Fruit fly (Drosophila melanogaster) whole organism, adult: ENCODE results near the gene ERR.
A peak's percentile ranks its signal among the peaks of the same experiment; 100 is the strongest.

Experiments
- CG11617 ChIP-seq: fragments of 200-800 bp; sonication (Bioruptor generic); optimal IDR thresholded peaks from 2 replicates; lab custom pipeline; 2017; ENCODE audit warnings: mild to moderate bottlenecking, missing biosample characterization, missing genetic modification reagents, missing genetic modification characterization
- CG12768 ChIP-seq: fragments of 200-800 bp; sonication (Bioruptor generic); optimal IDR thresholded peaks from 2 replicates; lab custom pipeline; 2017; ENCODE audit warnings: missing biosample characterization, missing genetic modification characterization, mild to moderate bottlenecking, moderate library complexity, missing genetic modification reagents
- CG14711 ChIP-seq: fragments of 200-800 bp; sonication (Bioruptor generic); optimal IDR thresholded peaks from 2 replicates; lab custom pipeline; 2018; ENCODE audit warnings: missing biosample characterization, mild to moderate bottlenecking, missing genetic modification characterization, moderate library complexity
- CG1620 ChIP-seq: fragments of 200-800 bp; sonication (Bioruptor generic); optimal IDR thresholded peaks from 2 replicates; lab custom pipeline; 2016; ENCODE audit warnings: missing biosample characterization, missing genetic modification characterization
- CG33017 ChIP-seq: fragments of 200-800 bp; sonication (Bioruptor generic); optimal IDR thresholded peaks from 2 replicates; lab custom pipeline; 2018; ENCODE audit warnings: missing biosample characterization, mild to moderate bottlenecking, missing genetic modification characterization, moderate library complexity
- CG5204 ChIP-seq: fragments of 200-800 bp; sonication (Bioruptor generic); optimal IDR thresholded peaks from 2 replicates; lab custom pipeline; 2016; ENCODE audit warnings: missing biosample characterization, missing genetic modification characterization
- CG7045 ChIP-seq: fragments of 200-800 bp; sonication (Bioruptor generic); optimal IDR thresholded peaks from 2 replicates; lab custom pipeline; 2017; ENCODE audit warnings: missing biosample characterization, mild to moderate bottlenecking, missing genetic modification characterization
- CG7101 ChIP-seq: fragments of 200-800 bp; sonication (Bioruptor generic); optimal IDR thresholded peaks from 2 replicates; lab custom pipeline; 2018; ENCODE audit warnings: missing biosample characterization, mild to moderate bottlenecking, missing genetic modification characterization, moderate library complexity
- Clk ChIP-seq: fragments of 200-800 bp; sonication (Bioruptor generic); optimal IDR thresholded peaks from 2 replicates; lab custom pipeline; 2017; ENCODE audit warnings: missing biosample characterization, missing genetic modification characterization
- Crg-1 ChIP-seq: fragments of 200-800 bp; sonication (Bioruptor generic); optimal IDR thresholded peaks from 2 replicates; lab custom pipeline; 2016; ENCODE audit warnings: missing biosample characterization, missing genetic modification characterization
- Hr96 ChIP-seq: fragments of 200-800 bp; sonication (Bioruptor generic); optimal IDR thresholded peaks from 2 replicates; lab custom pipeline; 2016; ENCODE audit warnings: missing biosample characterization, missing genetic modification characterization
- Mnt ChIP-seq: fragments of 200-800 bp; sonication (Bioruptor generic); optimal IDR thresholded peaks from 2 replicates; lab custom pipeline; 2016; ENCODE audit warnings: missing biosample characterization, mild to moderate bottlenecking, missing genetic modification characterization
- bab1 ChIP-seq: fragments of 200-800 bp; sonication (Bioruptor generic); optimal IDR thresholded peaks from 3 replicates; lab custom pipeline; 2019; ENCODE audit warnings: missing biosample characterization, mild to moderate bottlenecking, missing genetic modification characterization, moderate library complexity
- cic ChIP-seq: fragments of 200-800 bp; sonication (Bioruptor generic); optimal IDR thresholded peaks from 2 replicates; lab custom pipeline; 2017; ENCODE audit warnings: missing biosample characterization, mild to moderate bottlenecking, missing genetic modification characterization, moderate library complexity
- cnc ChIP-seq, 2 experiments: fragments of >200 bp; optimal IDR thresholded peaks; 2 replicates each; lab custom pipeline; 2017
- kay ChIP-seq: fragments of 200-800 bp; sonication (Bioruptor generic); peaks from one replicate; lab custom pipeline; 2016; ENCODE audit warnings: missing biosample characterization, missing genetic modification characterization, borderline replicate concordance
- ovo ChIP-seq: fragments of 200-800 bp; sonication (Bioruptor generic); optimal IDR thresholded peaks from 2 replicates; lab custom pipeline; 2016; ENCODE audit warnings: missing biosample characterization, missing genetic modification characterization
- pad ChIP-seq: fragments of 200-800 bp; sonication (Bioruptor generic); optimal IDR thresholded peaks from 3 replicates; lab custom pipeline; 2017; ENCODE audit warnings: missing biosample characterization, missing genetic modification characterization, mild to moderate bottlenecking, moderate library complexity, missing genetic modification reagents
- tj ChIP-seq: fragments of 200-800 bp; sonication (Bioruptor generic); optimal IDR thresholded peaks from 3 replicates; lab custom pipeline; 2017; ENCODE audit warnings: missing biosample characterization, mild to moderate bottlenecking, missing genetic modification characterization, moderate library complexity
- toe ChIP-seq: fragments of 200-800 bp; sonication (Bioruptor generic); optimal IDR thresholded peaks from 2 replicates; lab custom pipeline; 2016; ENCODE audit warnings: missing biosample characterization, missing genetic modification characterization

ERR gene

DNA sequence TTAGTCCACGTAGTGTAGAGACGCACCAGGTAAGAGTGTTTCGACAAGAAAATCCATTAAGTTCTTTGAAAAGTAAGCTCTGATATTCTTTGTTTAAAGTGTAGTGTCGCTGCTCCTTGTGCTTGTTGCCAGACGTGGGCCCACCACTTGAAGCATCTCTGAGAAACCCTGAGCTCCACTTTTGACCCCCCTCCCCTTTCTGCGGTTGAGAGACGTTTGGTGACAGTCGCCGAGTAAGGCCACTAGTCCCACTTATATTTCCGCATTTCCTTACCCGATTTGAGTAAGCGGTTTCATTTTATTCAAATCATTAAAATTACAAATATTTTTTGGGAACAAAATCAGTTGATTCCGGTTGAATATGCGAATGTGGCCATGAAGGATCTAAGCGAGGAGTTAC lies 25.1 kb upstream of the ERR start, which contains the start of gene CG8006:
Gene CG8006 (plus strand): TSS at position 301 of the 400 bp plus-strand sequence.
- TF ChIP-seq cic (no peak), Hr96 (no peak), Crg-1 (no peak)

DNA sequence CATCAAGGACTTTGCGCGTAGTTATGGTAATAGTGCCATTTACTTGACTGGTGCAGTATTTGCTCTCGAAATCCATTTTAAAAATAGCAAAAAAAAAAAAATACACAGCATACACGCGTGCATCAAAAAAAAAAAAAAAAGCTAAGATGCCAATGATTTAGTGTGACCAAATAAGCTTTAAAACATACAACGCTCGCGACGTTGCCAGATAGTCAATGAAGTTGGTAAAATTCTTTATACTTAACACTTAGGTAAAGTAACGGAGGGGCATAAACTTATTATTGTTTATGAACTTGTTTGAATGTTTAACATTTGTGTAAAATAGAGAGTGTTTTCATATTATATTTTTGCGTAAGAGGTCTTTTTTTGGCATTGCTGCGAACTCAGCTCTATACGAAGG lies 24.1 kb upstream of the ERR start, which contains the start of gene tut:
Gene tut (minus strand): TSS at position 148 of the 400 bp plus-strand sequence.
- TF ChIP-seq cnc (optimal IDR thresholded peaks at IDR 0.05; lab: Kevin White, UChicago), result no peak
- TF ChIP-seq Hr96, result no peak
- TF ChIP-seq CG12768, result no peak
- no peak for TF ChIP-seq kay (GFP tag; lab: Kevin White, UChicago)
- no peak for TF ChIP-seq CG1620
- no peak for TF ChIP-seq CG5204 (GFP tag; lab: Kevin White, UChicago)
- no peak for TF ChIP-seq CG33017 (tag; lab: Kevin White, UChicago)
- TF ChIP-seq CG7101 (tag; lab: Kevin White, UChicago), result no peak
- TF ChIP-seq Clk (GFP tag; lab: Kevin White, UChicago), result no peak
- no peak for TF ChIP-seq pad
- no peak for TF ChIP-seq CG14711 (tag; lab: Kevin White, UChicago)
- TF ChIP-seq CG7045 (GFP tag; lab: Kevin White, UChicago), result no peak
- no peak for TF ChIP-seq toe (GFP tag; lab: Kevin White, UChicago)
- no peak for TF ChIP-seq tj (GFP tag; lab: Kevin White, UChicago)
- TF ChIP-seq Crg-1, result no peak

DNA sequence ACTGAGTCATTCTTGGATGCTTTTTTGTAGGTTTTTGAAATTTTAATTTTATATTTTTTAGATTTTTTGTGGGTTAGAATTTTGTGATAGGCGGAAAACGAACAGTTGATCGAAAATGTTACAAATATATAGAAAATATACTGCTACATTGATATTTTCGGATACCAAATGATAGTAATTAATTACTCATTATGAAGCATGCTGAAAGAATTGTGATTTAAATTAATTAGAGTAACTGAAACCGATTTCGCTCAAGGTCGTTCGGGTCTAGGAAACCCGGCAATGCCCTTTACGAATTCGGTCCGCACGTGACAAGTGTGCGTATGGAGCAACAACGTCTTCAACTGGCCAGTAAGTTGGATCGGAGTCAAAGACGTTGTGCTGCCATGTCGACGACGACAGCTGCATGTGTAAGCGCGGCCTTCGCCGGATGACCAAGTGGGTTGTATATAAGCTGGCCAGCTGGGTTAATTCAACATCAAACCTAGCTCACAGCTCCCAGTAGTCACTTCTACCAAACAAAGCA lies 15.9 kb upstream of the ERR start, which contains the start of the genes CG7366 and CG13679:
Gene CG7366 (minus strand): TSS at position 101 of the 526 bp plus-strand sequence.
Gene CG13679 (plus strand): TSS at position 476 of the 526 bp plus-strand sequence.
- no peak for TF ChIP-seq CG1620
- no peak for TF ChIP-seq CG7045 (GFP tag; lab: Kevin White, UChicago)
- no peak for TF ChIP-seq cnc (optimal IDR thresholded peaks at IDR 0.05; lab: Kevin White, UChicago)
- no peak for TF ChIP-seq CG12768
- no peak for TF ChIP-seq CG33017 (tag; lab: Kevin White, UChicago)
- TF ChIP-seq CG7101 (tag; lab: Kevin White, UChicago), result no peak
- TF ChIP-seq ovo (GFP tag; lab: Kevin White, UChicago), result no peak

DNA sequence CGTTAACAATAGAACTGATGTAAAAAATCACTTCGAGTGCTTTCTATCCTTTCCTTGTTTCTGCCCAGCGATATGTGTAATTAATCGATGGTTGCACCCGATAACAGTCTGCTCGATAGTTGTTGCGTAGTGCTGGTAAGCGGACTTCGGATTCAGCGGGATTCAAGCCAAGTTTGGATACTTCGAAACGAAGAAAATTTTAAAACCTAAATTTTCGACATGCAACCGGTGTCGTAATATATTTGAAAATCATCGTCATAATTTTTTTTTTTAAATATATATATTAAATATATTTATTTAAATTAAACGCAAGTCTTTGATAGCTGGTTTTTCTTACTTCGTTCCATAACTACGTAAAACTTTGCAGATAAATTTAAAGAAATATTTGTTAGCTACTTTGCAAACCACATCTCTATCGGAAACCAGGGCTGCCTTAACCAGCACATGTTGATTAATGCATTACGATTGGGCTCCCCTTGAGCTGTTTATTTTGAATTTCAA lies 11.4 kb upstream of the ERR start, which contains the start of the genes UbcE2M and Dhps:
Gene UbcE2M (minus strand): TSS at position 209 of the 501 bp plus-strand sequence.
Gene Dhps (plus strand): TSS at position 429 of the 501 bp plus-strand sequence.
- TF ChIP-seq CG12768 (peak; percentile 89), CG7101 (tag; lab: Kevin White, UChicago) (peak; percentile 86), CG14711 (tag; lab: Kevin White, UChicago) (peak; percentile 79), CG7045 (GFP tag; lab: Kevin White, UChicago) (peak; percentile 92), bab1 (GFP tag; lab: Kevin White, UChicago) (peak; percentile 75), Mnt (peak; percentile 87), Hr96 (no peak), tj (GFP tag; lab: Kevin White, UChicago) (peak; percentile 62), cic (peak; percentile 3), Clk (GFP tag; lab: Kevin White, UChicago) (peak; percentile 78), CG1620 (peak; percentile 71), CG11617 (GFP tag; lab: Kevin White, UChicago) (peak; percentile 86), ovo (GFP tag; lab: Kevin White, UChicago) (peak; percentile 78), CG33017 (tag; lab: Kevin White, UChicago) (peak; percentile 65), cnc (optimal IDR thresholded peaks at IDR 0.05; lab: Kevin White, UChicago) (no peak), pad (peak; percentile 77), kay (GFP tag; lab: Kevin White, UChicago) (no peak), Crg-1 (peak; percentile 69), toe (GFP tag; lab: Kevin White, UChicago) (peak; percentile 75), CG5204 (GFP tag; lab: Kevin White, UChicago) (no peak)

DNA sequence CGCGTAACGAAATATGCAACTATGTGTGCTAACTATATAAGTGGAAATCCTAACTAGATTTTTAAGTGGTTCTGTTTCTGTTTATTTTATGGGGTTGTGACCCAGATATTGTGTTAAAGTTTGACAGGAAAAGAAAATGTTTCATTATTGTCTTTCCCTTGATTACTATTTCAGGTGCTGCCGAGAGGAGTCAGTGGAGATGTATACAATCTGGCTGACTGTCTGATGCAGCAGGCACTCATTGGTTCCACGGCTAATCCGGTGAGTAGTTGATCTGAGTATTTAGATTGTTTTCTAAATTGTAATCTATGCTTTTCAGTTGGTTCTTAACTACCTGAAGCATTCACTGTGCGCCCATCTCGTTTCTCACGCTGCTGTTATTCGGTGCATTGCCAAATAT lies 6.5 kb upstream of the ERR start, which contains the start of gene CG7387:
Gene CG7387 (minus strand): TSS at position 101 of the 400 bp plus-strand sequence.
- TF ChIP-seq CG5204 (GFP tag; lab: Kevin White, UChicago) (no peak), cnc (optimal IDR thresholded peaks at IDR 0.05; lab: Kevin White, UChicago) (no peak), Hr96 (no peak), ovo (GFP tag; lab: Kevin White, UChicago) (no peak), cic (no peak), CG7045 (GFP tag; lab: Kevin White, UChicago) (no peak), kay (GFP tag; lab: Kevin White, UChicago) (no peak), CG12768 (no peak), Clk (GFP tag; lab: Kevin White, UChicago) (no peak), toe (GFP tag; lab: Kevin White, UChicago) (no peak), Crg-1 (no peak), CG11617 (GFP tag; lab: Kevin White, UChicago) (no peak), CG33017 (tag; lab: Kevin White, UChicago) (no peak), Mnt (no peak), bab1 (GFP tag; lab: Kevin White, UChicago) (no peak), pad (no peak), CG7101 (tag; lab: Kevin White, UChicago) (no peak)

DNA sequence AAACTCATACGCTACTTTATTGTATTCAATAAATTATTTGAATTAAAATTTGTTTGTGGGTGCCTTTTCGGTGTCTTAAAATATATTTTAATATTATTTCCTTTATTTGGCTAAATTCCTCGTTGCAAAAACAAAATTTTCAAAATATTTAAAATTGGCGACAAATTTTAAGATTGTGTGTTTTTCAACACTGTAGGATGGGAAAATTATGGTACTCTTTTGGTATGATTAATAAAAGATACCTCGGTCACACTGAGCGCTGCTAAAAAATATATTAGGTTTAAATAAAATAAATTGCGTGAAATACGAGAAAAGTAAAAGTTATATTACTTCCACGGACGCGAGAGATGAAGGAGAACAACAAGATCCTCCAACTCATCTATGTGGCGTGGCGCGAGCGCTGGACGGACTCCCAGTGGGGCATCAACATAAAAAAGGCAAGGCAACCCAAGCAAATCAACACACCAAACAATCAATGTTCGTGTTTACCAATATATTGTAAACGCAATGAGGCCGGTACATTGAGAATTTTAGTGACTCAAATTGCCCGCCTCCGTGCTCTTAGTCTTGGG lies 4.7 kb upstream of the ERR start, which contains the start of gene MED24:
Gene MED24 (plus strand): TSS at position 229 of the 572 bp plus-strand sequence.
- TF ChIP-seq kay (GFP tag; lab: Kevin White, UChicago) (no peak), ovo (GFP tag; lab: Kevin White, UChicago) (no peak), CG5204 (GFP tag; lab: Kevin White, UChicago) (no peak), CG7045 (GFP tag; lab: Kevin White, UChicago) (peak; percentile 14), Crg-1 (no peak), CG1620 (no peak), CG12768 (no peak), Hr96 (no peak), CG11617 (GFP tag; lab: Kevin White, UChicago) (no peak), bab1 (GFP tag; lab: Kevin White, UChicago) (peak; percentile 23), cnc (optimal IDR thresholded peaks at IDR 0.05; lab: Kevin White, UChicago) (no peak), Mnt (peak; percentile 20), pad (no peak), toe (GFP tag; lab: Kevin White, UChicago) (no peak), Clk (GFP tag; lab: Kevin White, UChicago) (no peak), CG14711 (tag; lab: Kevin White, UChicago) (peak; percentile 53), CG33017 (tag; lab: Kevin White, UChicago) (peak; percentile 9), cic (no peak), tj (GFP tag; lab: Kevin White, UChicago) (no peak), CG7101 (tag; lab: Kevin White, UChicago) (peak; percentile 35)
